Fruit fly (Drosophila melanogaster) S2 (cell line): ENCODE results near the gene CG33796.

Experiments
- CG8478 ChIP-seq: fragments of >200 bp; optimal IDR thresholded peaks from 2 replicates; lab custom pipeline; 2018
- CTCF ChIP-seq, 2 experiments: fragments of >200 bp; optimal IDR thresholded peaks; 2 replicates each; lab custom pipeline; 2018

The CG33796 gene

DNA sequence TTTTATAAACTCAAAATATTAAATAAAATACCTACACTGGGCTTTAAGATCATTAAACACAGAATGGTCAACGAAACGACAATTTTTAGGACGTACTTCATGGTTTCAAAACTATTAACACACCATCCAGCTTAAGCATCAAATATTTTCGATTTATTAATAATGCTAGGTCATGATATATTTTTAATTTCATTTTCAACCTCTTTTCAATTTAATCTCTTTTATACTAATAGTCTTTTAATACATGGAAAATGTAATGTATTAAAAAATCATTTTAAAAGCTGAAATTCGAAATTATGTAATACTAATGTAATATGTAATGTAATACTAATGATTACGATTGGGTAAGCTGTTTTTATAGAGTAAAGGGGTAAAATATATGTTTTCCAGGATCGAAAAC lies at the start of gene CG33796:
Gene CG33796, minus strand, starts transcription at position 101 of the 400 bp plus-strand sequence.
- TF ChIP-seq CG8478 (lab: Kevin White, UChicago) (no peak), CTCF (optimal IDR thresholded peaks at IDR 0.05; lab: Kevin White, UChicago) (no peak)

DNA sequence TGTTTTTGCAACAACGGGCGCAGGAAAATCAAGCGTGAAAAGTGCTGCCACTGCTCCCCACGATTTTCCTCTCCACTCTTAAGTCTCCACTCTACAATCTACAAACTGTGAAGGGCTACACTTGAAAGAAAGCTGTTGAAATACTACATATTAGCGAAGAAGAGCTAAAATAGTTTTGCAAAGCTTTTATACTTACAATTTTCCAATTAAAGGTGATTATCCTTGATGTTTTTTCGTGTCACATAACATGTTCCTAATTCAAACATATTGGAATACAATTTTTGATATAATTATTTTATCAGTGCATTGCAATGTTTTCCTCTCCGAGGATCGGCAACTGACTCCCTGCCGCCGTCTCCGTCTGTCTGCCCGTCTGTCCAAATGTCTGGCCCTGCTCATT lies 48.0 kb upstream of the CG33796 start:
- TF ChIP-seq CTCF (optimal IDR thresholded peaks at IDR 0.05; lab: Kevin White, UChicago) (no peak), CG8478 (lab: Kevin White, UChicago) (no peak)

DNA sequence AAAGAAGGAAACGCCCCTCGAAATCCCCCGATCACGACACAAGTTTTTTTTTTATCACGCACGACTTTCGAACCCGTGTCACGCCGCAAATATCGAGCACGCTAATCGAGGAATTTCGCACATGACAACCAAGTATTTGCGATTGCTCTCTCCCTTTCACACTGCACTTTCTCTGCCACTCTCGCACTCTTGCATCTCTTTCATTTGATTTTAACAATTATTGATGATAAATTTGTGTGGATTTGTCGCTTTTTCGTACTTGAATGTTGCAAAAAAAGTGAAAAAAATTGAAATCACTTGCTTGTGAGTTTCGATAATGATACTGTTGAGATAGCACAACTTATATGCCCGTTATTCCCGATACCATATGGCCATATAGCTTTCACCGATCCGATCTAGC lies 47.3 kb upstream of the CG33796 start, which contains the start of gene CG13073:
Gene CG13073, minus strand, starts transcription at position 101 of the 400 bp plus-strand sequence.
- TF ChIP-seq CG8478 (lab: Kevin White, UChicago) (no peak), CTCF (optimal IDR thresholded peaks at IDR 0.05; lab: Kevin White, UChicago) (no peak)

DNA sequence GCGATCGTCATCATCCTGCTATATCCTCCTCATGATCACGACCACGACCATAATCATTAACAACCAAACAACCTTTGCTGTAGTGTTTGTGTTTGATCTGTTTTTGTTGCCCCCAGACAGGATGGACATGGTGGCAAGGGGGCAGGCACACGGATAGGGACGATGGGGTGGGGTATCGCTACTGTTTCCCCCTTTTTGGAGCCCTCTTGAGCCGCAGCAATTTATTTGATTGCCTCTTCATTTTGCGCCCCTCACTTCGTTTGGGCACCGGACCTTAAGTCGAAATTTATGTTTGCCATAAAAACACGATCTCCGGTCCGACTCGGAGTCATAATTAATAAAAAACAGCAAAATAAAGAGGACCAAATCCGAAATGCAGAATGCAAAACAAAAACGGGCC lies 45.9 kb upstream of the CG33796 start:
- TF ChIP-seq CG8478 (lab: Kevin White, UChicago) (no peak), CTCF (optimal IDR thresholded peaks at IDR 0.05; lab: Kevin White, UChicago) (no peak)

DNA sequence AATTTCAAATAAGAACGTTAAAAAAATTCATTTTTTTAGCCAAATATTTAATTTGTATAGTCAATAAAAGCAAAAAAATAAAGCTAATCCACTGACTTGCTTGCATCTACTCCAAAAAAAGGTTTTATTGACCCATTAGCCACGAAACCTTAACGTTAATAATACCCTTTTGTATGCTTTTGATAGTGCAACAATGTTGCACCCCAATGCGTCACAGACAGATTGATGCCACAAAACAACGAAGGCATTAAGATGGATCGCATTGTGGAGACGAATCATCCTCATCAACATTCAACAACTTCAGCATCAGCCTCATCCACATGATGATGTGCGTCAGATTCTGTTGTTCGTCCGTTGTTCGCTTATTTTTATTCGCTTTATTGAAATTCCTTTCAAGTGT lies 45.5 kb upstream of the CG33796 start:
- TF ChIP-seq CG8478 (lab: Kevin White, UChicago) (no peak), CTCF (optimal IDR thresholded peaks at IDR 0.05; lab: Kevin White, UChicago) (no peak)

DNA sequence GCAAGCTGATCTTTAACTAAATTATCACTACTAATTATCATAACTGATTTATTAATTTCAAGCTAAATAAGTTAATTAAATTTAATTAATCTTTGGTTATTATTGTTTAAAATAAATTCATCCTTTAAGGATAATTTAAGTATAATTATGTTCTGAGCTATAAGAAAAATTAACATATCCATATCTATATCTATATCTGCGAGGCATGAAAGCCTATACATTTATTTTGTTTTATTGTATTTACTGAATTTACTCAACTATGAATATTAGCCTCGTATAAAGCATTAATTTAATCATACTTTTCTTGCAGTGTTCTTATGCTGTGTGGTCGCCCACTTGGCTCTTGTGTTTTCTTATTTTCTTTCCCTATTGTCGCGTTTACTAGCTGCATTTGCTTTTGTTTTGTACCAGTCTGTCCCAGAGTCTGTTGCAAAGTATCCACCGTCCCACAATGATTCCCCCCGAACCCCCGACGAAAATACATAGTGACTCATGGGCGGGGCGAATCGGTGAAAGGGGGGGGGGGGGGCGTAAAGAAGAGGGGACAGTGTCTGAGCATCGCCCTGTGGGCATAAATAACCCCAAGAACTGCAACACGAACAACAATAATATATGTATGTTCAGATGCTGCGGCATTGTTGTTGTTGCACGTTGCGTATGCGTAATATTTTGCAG lies 44.8 kb upstream of the CG33796 start:
- TF ChIP-seq CTCF (optimal IDR thresholded peaks at IDR 0.05; lab: Kevin White, UChicago) = no peak
- TF ChIP-seq CG8478 (lab: Kevin White, UChicago) = no peak

DNA sequence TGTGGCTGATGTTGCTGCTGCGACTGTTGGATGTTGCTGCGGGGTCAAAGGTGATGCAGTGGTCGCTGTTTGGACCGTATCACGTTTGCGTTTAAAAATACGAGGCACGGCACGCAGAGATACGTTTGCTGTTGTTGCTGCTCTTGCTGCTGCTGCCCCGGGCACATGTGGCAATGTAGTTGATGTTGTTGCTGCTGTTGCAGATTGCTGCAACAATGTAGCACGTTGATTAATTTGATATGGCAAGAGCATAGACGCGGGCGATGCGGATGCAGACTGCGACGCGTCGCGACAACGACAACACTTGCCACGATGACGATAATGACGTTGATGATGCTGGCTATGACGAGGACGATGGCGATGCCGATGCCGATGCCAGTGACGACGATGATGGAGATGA lies 43.3 kb upstream of the CG33796 start:
- TF ChIP-seq CG8478 (lab: Kevin White, UChicago) (no peak), CTCF (optimal IDR thresholded peaks at IDR 0.05; lab: Kevin White, UChicago) (no peak)

DNA sequence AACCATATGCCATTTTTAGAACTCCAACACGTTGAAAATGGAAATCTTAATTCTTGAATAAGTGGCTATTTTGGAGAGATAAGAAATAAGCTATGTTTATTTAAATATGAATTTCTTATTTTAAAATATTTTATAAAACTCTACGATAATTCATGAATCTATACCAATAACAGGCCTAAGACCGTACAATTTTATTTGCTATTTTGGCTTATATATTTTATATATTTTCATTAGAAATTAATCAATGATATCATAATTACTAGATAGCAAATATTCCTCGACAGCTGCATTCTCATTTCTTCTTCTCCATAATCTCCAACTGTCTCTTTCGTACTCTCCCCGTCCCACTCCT lies 42.0 kb upstream of the CG33796 start:
- no peak for TF ChIP-seq CTCF (optimal IDR thresholded peaks at IDR 0.05; lab: Kevin White, UChicago)
- TF ChIP-seq CG8478 (lab: Kevin White, UChicago) = no peak

DNA sequence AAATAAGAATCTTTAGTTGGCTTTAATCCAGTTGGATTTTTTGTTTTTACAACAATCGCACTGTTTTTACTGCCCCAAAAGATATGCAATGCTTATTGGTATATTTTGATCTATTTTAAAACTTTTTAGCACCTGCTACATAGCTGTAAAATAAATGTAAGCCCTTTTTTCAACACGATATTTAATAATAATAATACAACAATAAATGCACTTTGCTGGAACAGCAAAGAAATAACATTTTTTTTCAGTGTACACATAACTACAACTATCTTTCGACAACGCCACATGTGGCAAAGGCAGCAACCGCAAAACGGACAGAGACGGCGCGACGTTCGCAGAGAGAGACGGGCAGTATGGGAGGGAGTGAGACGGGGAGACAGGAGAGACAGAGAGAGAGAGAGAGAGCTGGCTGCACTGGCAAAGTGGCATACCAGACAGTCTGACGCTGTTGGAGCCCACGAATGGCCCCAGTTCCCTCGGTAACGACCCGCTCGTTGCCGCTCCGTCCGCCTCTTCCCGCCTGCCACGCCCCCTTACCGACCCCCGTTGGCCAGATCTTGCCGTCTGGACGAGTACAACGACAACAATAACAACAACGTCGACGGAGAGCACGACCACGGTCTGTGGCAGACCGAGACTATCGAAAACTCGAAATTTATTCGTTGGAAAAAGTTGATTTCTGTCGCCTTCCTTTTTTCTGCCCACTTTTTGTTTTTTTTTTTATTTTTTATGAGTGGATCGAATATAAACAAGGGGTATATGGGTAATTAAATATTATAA lies 41.4 kb upstream of the CG33796 start:
- TF ChIP-seq CTCF (optimal IDR thresholded peaks at IDR 0.05; lab: Kevin White, UChicago) (no peak), CG8478 (lab: Kevin White, UChicago) (no peak)

DNA sequence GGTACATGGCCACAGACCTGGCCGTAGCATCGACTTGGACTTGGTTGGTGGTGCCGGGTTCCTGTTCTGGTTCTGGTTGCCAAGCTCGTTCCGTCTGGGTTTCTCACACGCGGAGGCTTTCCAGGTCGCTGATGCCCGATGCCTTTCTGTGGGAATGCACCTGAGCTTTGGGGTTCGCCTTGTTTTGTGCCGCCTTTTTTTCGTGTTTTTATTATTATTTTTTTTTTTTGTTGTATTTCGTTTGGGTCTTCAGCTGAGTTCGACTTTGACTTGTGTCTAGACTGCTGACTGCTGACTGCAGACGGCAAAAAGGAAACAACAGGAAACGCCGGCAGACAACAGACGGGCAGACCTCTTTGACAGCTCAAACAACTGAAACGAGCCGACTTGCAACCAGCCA lies 39.7 kb upstream of the CG33796 start:
- TF ChIP-seq CG8478 (lab: Kevin White, UChicago) = no peak

DNA sequence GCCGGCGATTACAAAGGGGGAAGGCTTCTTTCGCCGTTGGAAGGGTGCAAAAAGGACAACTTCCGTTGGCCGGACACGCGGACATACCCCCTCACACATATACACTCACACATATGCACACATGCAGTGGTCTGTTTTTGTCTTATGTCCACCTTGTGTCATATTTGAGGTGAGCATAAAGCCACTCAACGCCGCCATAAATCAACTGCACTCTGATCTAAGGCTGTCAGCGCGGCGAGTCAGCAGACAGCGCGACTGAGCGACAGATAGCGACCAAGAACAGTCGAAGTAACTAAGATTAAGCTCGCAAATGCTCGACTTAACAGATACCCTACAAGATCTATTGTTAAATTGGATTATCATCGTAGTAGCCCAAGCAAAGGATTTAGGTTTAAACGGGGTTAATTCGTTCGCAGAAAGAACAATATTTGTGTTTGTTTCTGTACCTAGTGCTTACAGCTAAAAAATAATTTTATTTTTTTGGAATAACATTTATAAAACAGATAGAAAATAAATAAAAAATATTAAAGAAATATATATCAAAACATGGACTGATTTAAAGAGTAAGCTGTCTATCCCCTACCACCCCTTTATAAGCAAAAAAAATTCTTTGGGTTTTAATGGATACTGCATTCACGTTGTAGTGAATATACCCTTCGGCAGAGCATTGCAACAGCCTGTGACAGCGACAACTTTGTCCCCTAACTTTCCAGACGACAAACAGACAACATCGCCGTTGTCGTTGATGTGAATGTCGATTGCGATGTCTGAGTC lies 39.1 kb upstream of the CG33796 start:
- TF ChIP-seq CG8478 (lab: Kevin White, UChicago) (no peak), CTCF (optimal IDR thresholded peaks at IDR 0.05; lab: Kevin White, UChicago) (no peak)

DNA sequence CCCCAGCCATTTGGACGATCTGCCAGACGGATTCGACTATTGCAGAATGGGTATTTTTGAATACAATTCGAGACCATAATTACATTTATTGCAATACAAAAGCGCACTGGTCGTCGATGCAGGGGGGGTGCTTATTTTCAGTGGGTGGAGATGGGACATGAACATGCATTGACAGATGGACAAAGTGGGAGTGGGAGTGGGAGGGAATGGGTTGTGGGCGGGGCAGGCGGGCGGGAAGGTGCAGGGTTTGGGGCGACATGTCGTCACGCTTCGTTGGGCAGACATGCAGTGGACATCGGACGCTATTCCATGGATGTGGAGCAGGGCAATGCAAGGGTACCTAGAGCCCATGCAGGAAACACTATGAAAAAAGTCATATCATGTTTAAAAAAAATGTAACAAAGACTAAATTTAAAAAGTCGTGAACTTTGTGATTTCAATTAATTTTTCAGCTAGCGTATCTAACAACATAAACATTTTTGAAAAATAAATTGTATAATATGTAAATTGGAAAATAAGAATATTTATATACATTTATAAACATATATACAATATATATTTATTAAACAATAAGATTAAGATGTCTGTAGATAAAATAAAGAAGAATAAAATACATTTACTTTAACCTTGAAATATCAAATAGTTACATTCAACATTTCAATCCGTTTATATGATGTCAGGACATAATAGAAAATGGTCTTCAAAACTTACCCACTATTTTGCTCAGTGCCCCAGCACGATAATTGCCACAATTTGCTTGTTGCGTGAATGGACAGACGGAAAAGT lies 38.3 kb upstream of the CG33796 start:
- no peak for TF ChIP-seq CG8478 (lab: Kevin White, UChicago)
- TF ChIP-seq CTCF (optimal IDR thresholded peaks at IDR 0.05; lab: Kevin White, UChicago) = no peak

DNA sequence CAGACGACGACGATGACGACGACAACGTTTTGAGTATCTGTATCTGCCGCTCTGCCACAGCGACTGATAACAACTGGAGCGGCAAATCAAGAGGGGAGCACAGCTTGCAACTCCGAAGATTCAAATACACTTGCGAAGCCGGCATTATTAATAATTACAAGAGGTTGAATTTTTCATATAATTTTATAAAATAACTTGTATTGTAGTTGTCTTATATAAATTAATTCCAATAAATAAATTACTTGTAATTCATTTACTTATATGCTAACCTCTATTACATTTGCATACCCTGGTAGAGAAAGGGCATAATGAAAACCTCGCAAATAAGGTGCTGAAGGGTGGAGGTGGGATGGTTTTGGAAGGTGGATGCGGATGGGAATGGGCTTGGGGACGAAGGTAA lies 34.2 kb upstream of the CG33796 start:
- TF ChIP-seq CG8478 (lab: Kevin White, UChicago) (no peak), CTCF (optimal IDR thresholded peaks at IDR 0.05; lab: Kevin White, UChicago) (no peak)

DNA sequence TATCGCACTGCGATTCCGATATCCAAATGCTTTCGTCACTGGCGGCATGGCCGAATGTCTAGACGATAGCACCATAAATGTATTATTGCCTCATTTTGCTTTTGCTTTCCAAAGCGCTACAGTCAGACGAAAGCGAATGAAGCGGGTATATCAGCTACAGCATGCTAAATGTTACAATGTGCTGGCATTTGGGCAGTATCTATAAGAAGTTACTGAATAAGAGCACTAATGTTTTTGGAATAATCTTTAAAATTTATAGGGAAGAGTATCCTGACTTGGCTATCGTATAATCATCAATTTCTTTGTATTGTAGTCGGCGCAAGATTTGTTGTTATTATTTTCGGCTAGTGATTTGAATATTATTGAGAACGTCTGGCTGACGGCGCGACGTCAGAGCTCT lies 33.3 kb upstream of the CG33796 start:
- TF ChIP-seq CTCF (optimal IDR thresholded peaks at IDR 0.05; lab: Kevin White, UChicago) (no peak), CG8478 (lab: Kevin White, UChicago) (no peak)
